Worm (Caenorhabditis elegans) whole organism, L4/young adult: ENCODE measurements around the gene C36C5.4.

Source experiments
- dao-5 ChIP-seq: sonication (generic microtip); optimal IDR thresholded peaks from 2 replicates; lab custom pipeline; 2016; ENCODE audit warnings: missing genotype, missing genetic modification characterization, moderate library complexity, missing compliant biosample characterization
- him-1 ChIP-seq: sonication (generic microtip); optimal IDR thresholded peaks from 2 replicates; lab custom pipeline; 2016; ENCODE audit warnings: missing genotype, missing genetic modification reagents, missing genetic modification characterization, missing compliant biosample characterization

ce11 chrV:3119185-3119584 lies 47.2 kb upstream of the C36C5.4 start:
- TF ChIP-seq dao-5 (no peak), him-1 (no peak)
